Fruit fly (Drosophila melanogaster) whole organism, pupa: ENCODE measurements around the gene CG13991.

Source experiments
- CG10348 ChIP-seq: fragments of 200-800 bp; sonication (Bioruptor generic); IDR thresholded peaks from 2 replicates; pipeline ENCODE4 v1.3.6; 2022; ENCODE audit warnings: missing biosample characterization, missing genetic modification characterization
- CG12605 ChIP-seq: fragments of 200-800 bp; sonication (Bioruptor generic); IDR thresholded peaks from 2 replicates; pipeline ENCODE4 v1.3.6; 2022; ENCODE audit warnings: missing biosample characterization, missing genetic modification characterization
- CG13204 ChIP-seq: fragments of 200-800 bp; sonication (Bioruptor generic); optimal IDR thresholded peaks from 2 replicates; lab custom pipeline; 2018; ENCODE audit warnings: missing biosample characterization, mild to moderate bottlenecking, missing genetic modification characterization, moderate library complexity
- CG14655 ChIP-seq: fragments of 200-800 bp; sonication (Bioruptor generic); optimal IDR thresholded peaks from 3 replicates; lab custom pipeline; 2017; ENCODE audit warnings: mild to moderate bottlenecking, missing biosample characterization, missing genetic modification reagents, missing genetic modification characterization
- CG15710 ChIP-seq: fragments of 200-800 bp; sonication (Bioruptor generic); optimal IDR thresholded peaks from 2 replicates; lab custom pipeline; 2018; ENCODE audit warnings: missing biosample characterization, mild to moderate bottlenecking, missing genetic modification characterization, moderate library complexity
- CG17806 ChIP-seq: fragments of 200-800 bp; sonication (Bioruptor generic); optimal IDR thresholded peaks from 2 replicates; lab custom pipeline; 2018; ENCODE audit warnings: missing biosample characterization, mild to moderate bottlenecking, missing genetic modification characterization, moderate library complexity
- CG32121 ChIP-seq: fragments of 200-800 bp; sonication (Bioruptor generic); IDR thresholded peaks from 2 replicates; pipeline ENCODE4 v1.3.6; 2022; ENCODE audit warnings: missing biosample characterization, missing genetic modification characterization
- CG34367 ChIP-seq: fragments of 200-800 bp; sonication (Bioruptor generic); optimal IDR thresholded peaks from 2 replicates; lab custom pipeline; 2018; ENCODE audit warnings: missing biosample characterization, mild to moderate bottlenecking, missing genetic modification characterization
- CG4496 ChIP-seq: fragments of 200-800 bp; sonication (Bioruptor generic); IDR thresholded peaks from 3 replicates; pipeline ENCODE4 v1.3.6; 2022; ENCODE audit warnings: missing biosample characterization, missing genetic modification characterization
- CG8159 ChIP-seq: fragments of 200-800 bp; sonication (Bioruptor generic); optimal IDR thresholded peaks from 3 replicates; lab custom pipeline; 2018; ENCODE audit warnings: missing biosample characterization, mild to moderate bottlenecking, missing genetic modification characterization, moderate library complexity
- CG8301 ChIP-seq: fragments of 200-800 bp; sonication (Bioruptor generic); optimal IDR thresholded peaks from 2 replicates; lab custom pipeline; 2018; ENCODE audit warnings: missing biosample characterization, mild to moderate bottlenecking, missing genetic modification characterization
- CG9948 ChIP-seq: fragments of 200-800 bp; sonication (Bioruptor generic); optimal IDR thresholded peaks from 2 replicates; lab custom pipeline; 2018; ENCODE audit warnings: missing biosample characterization, mild to moderate bottlenecking, missing genetic modification characterization, moderate library complexity
- D1 ChIP-seq: fragments of 200-800 bp; sonication (Bioruptor generic); optimal IDR thresholded peaks from 2 replicates; lab custom pipeline; 2018; ENCODE audit warnings: missing biosample characterization, mild to moderate bottlenecking, missing genetic modification characterization, moderate library complexity
- EcR ChIP-seq: fragments of 200-800 bp; sonication (Bioruptor generic); optimal IDR thresholded peaks from 3 replicates; lab custom pipeline; 2019; ENCODE audit warnings: missing biosample characterization, missing genetic modification characterization, mild to moderate bottlenecking, moderate library complexity, missing genetic modification reagents
- Ets98B ChIP-seq: fragments of 200-800 bp; sonication (Bioruptor generic); IDR thresholded peaks from 2 replicates; pipeline ENCODE4 v1.3.6; 2022; ENCODE audit warnings: missing biosample characterization, missing genetic modification characterization
- Pif1A ChIP-seq: fragments of 200-800 bp; sonication (Bioruptor generic); optimal IDR thresholded peaks from 3 replicates; lab custom pipeline; 2016; ENCODE audit warnings: missing biosample characterization, missing genetic modification characterization
- Pif1B ChIP-seq: fragments of 200-800 bp; sonication (Bioruptor generic); optimal IDR thresholded peaks from 3 replicates; lab custom pipeline; 2016; ENCODE audit warnings: missing biosample characterization, missing genetic modification characterization
- Snoo ChIP-seq: fragments of 200-800 bp; sonication (Bioruptor generic); optimal IDR thresholded peaks from 3 replicates; lab custom pipeline; 2017; ENCODE audit warnings: missing biosample characterization, mild to moderate bottlenecking, missing genetic modification characterization, inconsistent platforms
- fd96Ca ChIP-seq: fragments of 200-800 bp; sonication (Bioruptor generic); IDR thresholded peaks from 3 replicates; pipeline ENCODE4 v1.3.6; 2022; ENCODE audit warnings: missing biosample characterization, missing genetic modification characterization
- gl ChIP-seq: fragments of 200-800 bp; sonication (Bioruptor generic); optimal IDR thresholded peaks from 2 replicates; lab custom pipeline; 2018; ENCODE audit warnings: missing biosample characterization, mild to moderate bottlenecking, missing genetic modification characterization
- rn ChIP-seq: fragments of 200-800 bp; sonication (Bioruptor generic); IDR thresholded peaks from 2 replicates; pipeline ENCODE4 v1.3.6; 2022; ENCODE audit warnings: missing biosample characterization, missing genetic modification characterization

CG13991 gene

DNA sequence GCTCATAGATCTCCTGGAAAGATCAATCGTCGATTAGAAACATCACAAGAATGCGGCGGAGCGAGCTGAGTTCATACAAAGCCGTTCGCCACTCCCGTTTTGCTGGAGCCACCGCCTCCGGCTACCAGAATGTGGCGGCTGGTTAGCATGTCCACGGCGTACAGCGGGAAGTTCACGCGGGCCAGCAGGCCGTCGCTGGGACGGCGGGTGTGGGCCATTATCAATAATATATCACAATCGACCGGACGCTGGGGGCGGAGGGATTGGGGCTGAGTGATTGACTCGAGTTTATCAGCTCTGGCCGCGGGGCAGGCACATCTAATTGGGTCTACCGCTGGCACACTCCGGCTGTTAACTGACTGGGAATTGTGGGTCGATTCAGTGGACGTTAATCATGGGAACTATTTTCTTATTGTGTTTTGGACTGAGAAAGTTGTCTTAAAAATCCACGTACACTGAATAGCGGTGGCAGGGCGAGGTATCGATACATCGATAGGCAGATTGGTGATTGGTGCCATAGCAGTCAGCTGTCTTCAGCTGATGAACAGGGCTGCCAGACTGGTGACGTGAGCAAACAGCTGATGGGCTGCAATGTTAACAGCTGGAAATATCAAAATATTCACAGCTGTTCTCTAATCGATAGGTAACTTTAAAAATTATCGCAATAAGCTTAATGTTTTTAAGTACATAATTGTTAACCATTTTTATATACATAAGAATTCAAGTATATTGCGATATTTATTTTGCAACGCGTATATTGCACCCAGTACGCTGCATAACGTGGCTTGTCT is 40.5 kb upstream of the CG13991 start, which contains the start of gene CG9175:
CG9175 (minus strand) TSS at position 488 of the 791 bp plus-strand sequence.
- TF ChIP-seq CG15710 (tag; lab: Kevin White, UChicago) (no peak), CG12605 (no peak), EcR (GFP tag; lab: Kevin White, UChicago) (no peak), Pif1A (no peak), rn (GFP tag; lab: Robert Waterston, UW) (no peak), fd96Ca (GFP tag; lab: Robert Waterston, UW) (no peak), Ets98B (GFP tag; lab: Robert Waterston, UW) (no peak), CG4496 (GFP tag; lab: Robert Waterston, UW) (no peak), CG9948 (no peak), CG17806 (tag; lab: Kevin White, UChicago) (no peak), CG10348 (GFP tag; lab: Robert Waterston, UW) (no peak)

DNA sequence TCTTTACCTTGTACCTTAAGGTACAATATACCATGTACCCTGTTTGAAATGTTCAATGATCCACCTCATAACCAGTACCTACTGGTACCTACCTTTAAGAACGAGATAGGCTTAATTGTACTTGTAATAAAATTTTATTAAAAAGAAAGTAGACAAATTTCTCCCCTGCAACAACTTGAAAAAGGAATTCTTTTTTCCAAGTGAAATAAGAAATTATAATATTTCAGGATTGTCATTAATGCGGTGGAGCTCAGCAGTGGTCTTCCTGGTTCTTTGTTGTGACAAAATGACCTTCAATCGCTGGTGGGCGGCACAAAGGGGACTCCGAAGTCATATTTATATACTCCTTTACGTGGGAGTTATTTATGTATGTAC is 39.9 kb upstream of the CG13991 start:
- TF ChIP-seq Pif1A, result no peak
- no peak for TF ChIP-seq rn (GFP tag; lab: Robert Waterston, UW)
- no peak for TF ChIP-seq CG32121 (GFP tag; lab: Robert Waterston, UW)
- no peak for TF ChIP-seq Ets98B (GFP tag; lab: Robert Waterston, UW)
- TF ChIP-seq CG4496 (GFP tag; lab: Robert Waterston, UW), result no peak
- TF ChIP-seq EcR (GFP tag; lab: Kevin White, UChicago), result no peak
- TF ChIP-seq CG8159 (tag; lab: Kevin White, UChicago), result no peak
- TF ChIP-seq CG17806 (tag; lab: Kevin White, UChicago), result no peak
- no peak for TF ChIP-seq CG15710 (tag; lab: Kevin White, UChicago)
- TF ChIP-seq fd96Ca (GFP tag; lab: Robert Waterston, UW), result no peak
- TF ChIP-seq CG12605, result no peak
- no peak for TF ChIP-seq CG8301 (tag; lab: Kevin White, UChicago)
- TF ChIP-seq Pif1B (GFP tag; lab: Kevin White, UChicago), result no peak
- TF ChIP-seq D1 (tag; lab: Kevin White, UChicago), result no peak
- TF ChIP-seq CG14655 (GFP tag; lab: Kevin White, UChicago), result no peak
- TF ChIP-seq CG10348 (GFP tag; lab: Robert Waterston, UW), result no peak
- TF ChIP-seq CG13204 (GFP tag; lab: Kevin White, UChicago), result no peak
- TF ChIP-seq Snoo (tag; lab: Kevin White, UChicago), result no peak
- no peak for TF ChIP-seq CG9948
- no peak for TF ChIP-seq gl (tag; lab: Kevin White, UChicago)

DNA sequence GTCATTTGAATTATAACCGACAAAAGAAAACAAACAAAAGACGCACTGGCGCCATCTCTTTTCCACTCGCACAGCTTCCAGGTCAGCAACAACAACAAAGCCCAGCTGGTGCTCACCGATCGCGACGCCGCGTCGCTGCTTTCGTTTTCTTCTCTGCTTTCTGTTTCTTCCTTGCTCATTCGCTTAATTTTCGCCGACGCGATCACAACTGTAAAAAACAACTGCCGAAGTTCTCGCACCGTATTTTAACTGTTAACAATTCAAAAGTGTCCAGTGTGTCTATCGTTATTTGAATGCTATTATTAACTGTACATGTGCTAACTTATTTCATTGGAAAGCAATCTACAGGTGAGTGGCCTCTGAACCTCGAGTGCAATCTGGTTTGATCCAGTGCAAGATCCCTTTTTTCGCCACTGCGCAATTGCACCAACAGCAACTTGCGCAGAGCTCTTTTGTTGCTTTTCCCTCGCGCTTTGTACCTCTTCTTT is 38.9 kb upstream of the CG13991 start, which contains the start of gene stai:
stai (plus strand) TSS at position 176 of the 488 bp plus-strand sequence.
- TF ChIP-seq CG13204 (GFP tag; lab: Kevin White, UChicago) (peak; percentile 13), Ets98B (GFP tag; lab: Robert Waterston, UW) (peak; percentile 51; the same call in 1 of the 2 replicates), CG9948 (no peak), CG32121 (GFP tag; lab: Robert Waterston, UW) (no peak), rn (GFP tag; lab: Robert Waterston, UW) (no peak), CG8159 (tag; lab: Kevin White, UChicago) (no peak), Pif1A (peak; percentile 27), CG12605 (peak; percentile 58; the same call in 1 of the 2 replicates), CG8301 (tag; lab: Kevin White, UChicago) (peak; percentile 35), CG15710 (tag; lab: Kevin White, UChicago) (peak; percentile 13), Pif1B (GFP tag; lab: Kevin White, UChicago) (peak; percentile 11), CG14655 (GFP tag; lab: Kevin White, UChicago) (no peak), CG4496 (GFP tag; lab: Robert Waterston, UW) (peak; percentile 57; the same call in 2 of the 3 replicates), EcR (GFP tag; lab: Kevin White, UChicago) (peak; percentile 87), CG34367 (tag; lab: Kevin White, UChicago) (peak; percentile 18), Snoo (tag; lab: Kevin White, UChicago) (no peak)

DNA sequence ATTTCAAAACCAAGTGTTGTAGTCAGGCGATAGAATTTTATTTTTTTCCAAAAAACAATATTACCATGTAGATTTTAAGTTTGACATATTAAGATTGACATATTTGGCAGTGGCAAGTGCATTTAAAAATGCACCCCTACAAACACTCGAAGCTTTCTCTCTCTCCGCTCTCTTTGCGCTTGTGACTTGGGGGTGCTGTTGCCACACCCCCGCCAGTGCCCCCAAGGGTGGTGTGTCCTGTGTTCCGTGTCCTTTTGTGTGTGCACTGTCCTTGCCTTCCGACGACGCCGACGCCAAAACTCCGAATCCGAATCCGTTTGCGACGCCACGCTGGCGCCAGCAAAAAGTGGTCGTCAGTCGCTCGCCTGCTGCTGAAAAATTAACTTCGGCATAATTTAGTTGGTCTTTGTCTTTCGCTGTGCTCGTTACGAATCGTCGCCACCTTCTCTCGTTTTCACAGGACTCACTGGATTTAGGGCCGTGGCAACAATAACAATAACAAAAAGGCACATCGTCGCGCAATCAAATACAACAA is 29.8 kb upstream of the CG13991 start:
- TF ChIP-seq Pif1A, result no peak
- TF ChIP-seq CG8301 (tag; lab: Kevin White, UChicago), result no peak
- TF ChIP-seq fd96Ca (GFP tag; lab: Robert Waterston, UW), result no peak
- no peak for TF ChIP-seq EcR (GFP tag; lab: Kevin White, UChicago)
- TF ChIP-seq Pif1B (GFP tag; lab: Kevin White, UChicago), result no peak
- no peak for TF ChIP-seq CG13204 (GFP tag; lab: Kevin White, UChicago)
- no peak for TF ChIP-seq D1 (tag; lab: Kevin White, UChicago)
- no peak for TF ChIP-seq CG15710 (tag; lab: Kevin White, UChicago)
- TF ChIP-seq CG10348 (GFP tag; lab: Robert Waterston, UW), result no peak
- TF ChIP-seq Snoo (tag; lab: Kevin White, UChicago), result no peak
- TF ChIP-seq CG12605, result no peak
- TF ChIP-seq gl (tag; lab: Kevin White, UChicago), result no peak
- TF ChIP-seq rn (GFP tag; lab: Robert Waterston, UW), result no peak
- TF ChIP-seq CG8159 (tag; lab: Kevin White, UChicago), result no peak
- no peak for TF ChIP-seq CG34367 (tag; lab: Kevin White, UChicago)
- TF ChIP-seq, all 21 proteins: peak for 0

DNA sequence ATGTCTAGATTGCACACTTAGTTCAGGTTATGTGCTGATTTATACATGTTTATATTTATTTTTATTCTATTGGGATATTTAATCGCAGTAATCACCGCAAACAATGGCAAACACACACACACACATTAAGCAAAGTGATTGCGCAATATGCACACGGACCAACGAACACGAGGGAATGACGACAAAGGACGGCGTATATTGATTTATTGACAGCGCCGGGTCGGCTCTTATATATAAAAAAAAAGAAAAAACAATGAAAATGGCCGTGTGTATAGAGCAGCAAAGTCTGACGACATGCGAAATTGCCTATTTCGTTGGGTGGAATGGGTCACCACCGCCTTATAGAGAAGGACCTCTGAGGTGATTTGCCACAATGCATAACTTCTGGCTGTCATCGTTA is 28.4 kb upstream of the CG13991 start:
- no peak for TF ChIP-seq CG8301 (tag; lab: Kevin White, UChicago)
- TF ChIP-seq CG9948, result no peak
- no peak for TF ChIP-seq rn (GFP tag; lab: Robert Waterston, UW)
- no peak for TF ChIP-seq CG12605
